Worm (Caenorhabditis elegans) whole organism, L3 larva: ENCODE results near the gene plc-1.

Source experiments
- ZK546.5 ChIP-seq: sonication (generic microtip); optimal IDR thresholded peaks from 2 replicates; lab custom pipeline; 2017; ENCODE audit warnings: missing biosample characterization, missing genetic modification characterization
- aly-2 ChIP-seq: fragments of 150-350 bp; optimal IDR thresholded peaks from 2 replicates; lab custom pipeline; 2014; ENCODE audit warnings: missing biosample characterization, missing genetic modification characterization
- ama-1 ChIP-seq: fragments of 150-350 bp; optimal IDR thresholded peaks from 2 replicates; lab custom pipeline; 2018
- ceh-16 ChIP-seq: sonication (generic microtip); optimal IDR thresholded peaks from 2 replicates; lab custom pipeline; 2017; ENCODE audit warnings: missing biosample characterization, missing genetic modification characterization
- ceh-28 ChIP-seq: fragments of 150-350 bp; optimal IDR thresholded peaks from 2 replicates; lab custom pipeline; 2014; ENCODE audit warnings: missing biosample characterization, missing genetic modification reagents, missing genetic modification characterization
- ceh-82 ChIP-seq: fragments of 150-350 bp; optimal IDR thresholded peaks from 2 replicates; lab custom pipeline; 2014; ENCODE audit warnings: missing biosample characterization, missing genetic modification characterization
- egl-27 ChIP-seq: sonication (generic microtip); optimal IDR thresholded peaks from 4 replicates; lab custom pipeline; 2017; ENCODE audit warnings: missing biosample characterization, missing genetic modification reagents, missing genetic modification characterization
- egl-5 ChIP-seq: fragments of 150-350 bp; optimal IDR thresholded peaks from 2 replicates; lab custom pipeline; 2017; ENCODE audit warnings: missing biosample characterization, missing genetic modification reagents, missing genetic modification characterization, inconsistent platforms
- elt-1 ChIP-seq: fragments of 150-350 bp; optimal IDR thresholded peaks from 2 replicates; lab custom pipeline; 2014; ENCODE audit warnings: missing biosample characterization, missing genetic modification characterization
- elt-2 ChIP-seq: sonication (generic microtip); optimal IDR thresholded peaks from 2 replicates; lab custom pipeline; 2016; ENCODE audit warnings: missing genetic modification reagents, mild to moderate bottlenecking, missing genetic modification characterization, missing compliant biosample characterization
- elt-3 ChIP-seq, 3 experiments: fragments of 150-350 bp in 1 of 3; sonication (generic microtip) in 2 of 3; optimal IDR thresholded peaks; 2 replicates in 2 of 3; 4 replicates in 1 of 3; lab custom pipeline; 2014 to 2017; ENCODE audit warnings: missing biosample characterization in 3 of 3, missing genetic modification characterization in 3 of 3
- eor-1 ChIP-seq, 2 experiments: fragments of 150-350 bp; optimal IDR thresholded peaks; 2 replicates each; lab custom pipeline; 2014 to 2018; ENCODE audit warnings: missing biosample characterization in 2 of 2, missing genetic modification characterization in 2 of 2
- fkh-2 ChIP-seq: fragments of 150-350 bp; optimal IDR thresholded peaks from 2 replicates; lab custom pipeline; 2014; ENCODE audit warnings: missing biosample characterization, missing genetic modification reagents, missing genetic modification characterization
- fos-1 ChIP-seq: fragments of 150-350 bp; optimal IDR thresholded peaks from 2 replicates; lab custom pipeline; 2014; ENCODE audit warnings: missing biosample characterization, missing genetic modification characterization
- hmg-11 ChIP-seq: sonication (generic microtip); optimal IDR thresholded peaks from 2 replicates; lab custom pipeline; 2016; ENCODE audit warnings: missing genetic modification characterization, missing compliant biosample characterization
- jun-1 ChIP-seq: fragments of 150-350 bp; optimal IDR thresholded peaks from 2 replicates; lab custom pipeline; 2014; ENCODE audit warnings: missing biosample characterization, missing genetic modification reagents, missing genetic modification characterization
- lin-15B ChIP-seq: fragments of 150-350 bp; optimal IDR thresholded peaks from 2 replicates; lab custom pipeline; 2014; ENCODE audit warnings: missing biosample characterization, missing genetic modification characterization
- lin-39 ChIP-seq: fragments of 150-350 bp; optimal IDR thresholded peaks from 2 replicates; lab custom pipeline; 2018; ENCODE audit warnings: missing biosample characterization, missing genetic modification reagents, missing genetic modification characterization
- lsy-12 ChIP-seq: sonication (generic microtip); optimal IDR thresholded peaks from 2 replicates; lab custom pipeline; 2016; ENCODE audit warnings: mild to moderate bottlenecking, missing genetic modification characterization, missing compliant biosample characterization
- mdl-1 ChIP-seq: fragments of 150-350 bp; optimal IDR thresholded peaks from 2 replicates; lab custom pipeline; 2014; ENCODE audit warnings: missing biosample characterization, missing genetic modification characterization
- mml-1 ChIP-seq: fragments of 150-350 bp; sonication (generic microtip); optimal IDR thresholded peaks from 3 replicates; lab custom pipeline; 2014; ENCODE audit warnings: missing biosample characterization, missing genetic modification characterization
- nhr-11 ChIP-seq: fragments of 150-350 bp; optimal IDR thresholded peaks from 2 replicates; lab custom pipeline; 2014; ENCODE audit warnings: missing biosample characterization, missing genetic modification characterization
- nhr-12 ChIP-seq: fragments of 150-350 bp; optimal IDR thresholded peaks from 2 replicates; lab custom pipeline; 2014; ENCODE audit warnings: missing biosample characterization, missing genetic modification characterization
- nhr-23 ChIP-seq: fragments of 150-350 bp; optimal IDR thresholded peaks from 2 replicates; lab custom pipeline; 2014; ENCODE audit warnings: missing biosample characterization, missing genetic modification reagents, missing genetic modification characterization
- nhr-237 ChIP-seq: fragments of 150-350 bp; optimal IDR thresholded peaks from 2 replicates; lab custom pipeline; 2014; ENCODE audit warnings: missing biosample characterization, missing genetic modification characterization
- nhr-25 ChIP-seq: sonication (generic microtip); optimal IDR thresholded peaks from 2 replicates; lab custom pipeline; 2017; ENCODE audit warnings: missing biosample characterization, missing genetic modification characterization
- nhr-28 ChIP-seq: fragments of 150-350 bp; optimal IDR thresholded peaks from 2 replicates; lab custom pipeline; 2014; ENCODE audit warnings: missing biosample characterization, missing genetic modification characterization
- nhr-43 ChIP-seq: sonication (generic microtip); optimal IDR thresholded peaks from 2 replicates; lab custom pipeline; 2016; ENCODE audit warnings: mild to moderate bottlenecking, missing genetic modification characterization, missing compliant biosample characterization; ENCODE audit not compliant: poor library complexity, severe bottlenecking
- nhr-67 ChIP-seq: fragments of 150-350 bp; optimal IDR thresholded peaks from 2 replicates; lab custom pipeline; 2014; ENCODE audit warnings: missing biosample characterization, missing genetic modification characterization
- nhr-76 ChIP-seq: fragments of 150-350 bp; sonication (generic microtip); optimal IDR thresholded peaks from 5 replicates; lab custom pipeline; 2014; ENCODE audit warnings: missing biosample characterization, missing genetic modification characterization
- nhr-77 ChIP-seq: fragments of 150-350 bp; optimal IDR thresholded peaks from 2 replicates; lab custom pipeline; 2014; ENCODE audit warnings: missing biosample characterization, missing genetic modification characterization
- pqm-1 ChIP-seq: fragments of 150-350 bp; optimal IDR thresholded peaks from 2 replicates; lab custom pipeline; 2017; ENCODE audit warnings: missing biosample characterization, missing genetic modification characterization, inconsistent platforms
- sea-2 ChIP-seq: fragments of 150-350 bp; sonication (generic microtip); optimal IDR thresholded peaks from 4 replicates; lab custom pipeline; 2014; ENCODE audit warnings: missing biosample characterization, missing genetic modification reagents, missing genetic modification characterization
- skn-1 ChIP-seq: fragments of 150-350 bp; optimal IDR thresholded peaks from 2 replicates; lab custom pipeline; 2014; ENCODE audit warnings: missing biosample characterization, missing genetic modification characterization
- snpc-4 ChIP-seq: fragments of 150-350 bp; optimal IDR thresholded peaks from 2 replicates; lab custom pipeline; 2014; ENCODE audit warnings: missing biosample characterization, missing genetic modification characterization
- tbx-2 ChIP-seq: sonication (generic microtip); optimal IDR thresholded peaks from 2 replicates; lab custom pipeline; 2016; ENCODE audit warnings: mild to moderate bottlenecking, missing genetic modification characterization, missing compliant biosample characterization
- unc-39 ChIP-seq: sonication (generic microtip); optimal IDR thresholded peaks from 4 replicates; lab custom pipeline; 2017; ENCODE audit warnings: missing biosample characterization, missing genetic modification characterization
- unc-62 ChIP-seq: fragments of 150-350 bp; sonication (generic microtip); optimal IDR thresholded peaks from 4 replicates; lab custom pipeline; 2014; ENCODE audit warnings: missing biosample characterization, missing genetic modification reagents, missing genetic modification characterization
- ztf-11 ChIP-seq: fragments of 150-350 bp; optimal IDR thresholded peaks from 2 replicates; lab custom pipeline; 2014; ENCODE audit warnings: missing biosample characterization, missing genetic modification characterization

Gene plc-1

ce11 chrX:10838550-10838949 lies at the start of gene plc-1:
Gene plc-1, minus strand, starts transcription at chrX:10838650.
- TF ChIP-seq unc-39 (tag; lab: Kevin White, UChicago) (no peak), skn-1 (no peak), ztf-11 (tag; lab: Kevin White, UChicago) (no peak), egl-5 (no peak)
- TF ChIP-seq, all 47 proteins: peak for 0

- TF ChIP-seq nhr-12 (tag; lab: Kevin White, UChicago) (no peak), lin-15B (no peak), unc-62 (no peak), hmg-11 (tag; lab: Kevin White, UChicago) (no peak), ceh-16 (no peak), eor-1 (tag; optimal IDR thresholded peaks at IDR 0.05; lab: Kevin White, UChicago) (no peak), ZK546.5 (tag; lab: Kevin White, UChicago) (no peak), nhr-76 (tag; lab: Kevin White, UChicago) (no peak), ama-1 (lab: Kevin White, UChicago) (no peak), nhr-67 (no peak), aly-2 (tag; lab: Kevin White, UChicago) (no peak), pqm-1 (tag; lab: Kevin White, UChicago) (no peak), nhr-237 (tag; lab: Kevin White, UChicago) (no peak), nhr-25 (tag; lab: Kevin White, UChicago) (no peak), skn-1 (no peak), fos-1 (tag; lab: Kevin White, UChicago) (no peak), jun-1 (no peak), nhr-28 (tag; lab: Kevin White, UChicago) (no peak), sea-2 (GFP tag; lab: Kevin White, UChicago) (no peak), lin-39 (tag; lab: Kevin White, UChicago) (no peak)
Observed at ce11 chrX:10888201-10888600, 49.8 kb upstream of the plc-1 start, which contains the start of gene F47B10.6. Gene F47B10.6, plus strand, starts transcription at chrX:10888501.

- TF ChIP-seq fkh-2 (tag; lab: Kevin White, UChicago) (no peak), eor-1 (tag; optimal IDR thresholded peaks at IDR 0.05; lab: Kevin White, UChicago) (no peak), ZK546.5 (tag; lab: Kevin White, UChicago) (no peak), egl-5 (no peak), elt-1 (tag; lab: Kevin White, UChicago) (no peak), nhr-43 (tag; lab: Kevin White, UChicago) (no peak), lsy-12 (no peak), nhr-23 (no peak), nhr-11 (tag; lab: Kevin White, UChicago) (no peak), elt-3 (tag; optimal IDR thresholded peaks at IDR 0.05; lab: Kevin White, UChicago) (no peak), nhr-25 (tag; lab: Kevin White, UChicago) (no peak), mml-1 (tag; lab: Kevin White, UChicago) (no peak), hmg-11 (tag; lab: Kevin White, UChicago) (no peak), unc-62 (no peak)
Observed at ce11 chrX:10885872-10886271, 47.4 kb upstream of the plc-1 start, which contains the start of gene T21E8.5. Gene T21E8.5, plus strand, starts transcription at chrX:10886172.

ce11 chrX:10883203-10883602 lies 44.8 kb upstream of the plc-1 start, which contains the start of gene T21E8.7:
Gene T21E8.7, plus strand, starts transcription at chrX:10883503.
- TF ChIP-seq sea-2 (GFP tag; lab: Kevin White, UChicago) (no peak), mdl-1 (no peak), pqm-1 (tag; lab: Kevin White, UChicago) (no peak), lin-39 (tag; lab: Kevin White, UChicago) (no peak), nhr-12 (tag; lab: Kevin White, UChicago) (no peak), nhr-77 (no peak), nhr-25 (tag; lab: Kevin White, UChicago) (no peak), ZK546.5 (tag; lab: Kevin White, UChicago) (no peak), aly-2 (tag; lab: Kevin White, UChicago) (no peak), nhr-43 (tag; lab: Kevin White, UChicago) (no peak), unc-62 (no peak)

- TF ChIP-seq ceh-82 (tag; lab: Kevin White, UChicago) (no peak), nhr-43 (tag; lab: Kevin White, UChicago) (no peak), ceh-16 (no peak), snpc-4 (tag; lab: Kevin White, UChicago) (no peak), skn-1 (no peak), nhr-76 (tag; lab: Kevin White, UChicago) (no peak), ZK546.5 (tag; lab: Kevin White, UChicago) (no peak), eor-1 (tag; optimal IDR thresholded peaks at IDR 0.05; lab: Kevin White, UChicago) (no peak), tbx-2 (tag; lab: Kevin White, UChicago) (no peak), elt-2 (tag; lab: Kevin White, UChicago) (no peak), ceh-28 (tag; lab: Kevin White, UChicago) (no peak), egl-27 (tag; lab: Kevin White, UChicago) (no peak), fkh-2 (tag; lab: Kevin White, UChicago) (no peak)
Observed at ce11 chrX:10881984-10882383, 43.5 kb upstream of the plc-1 start, which contains the start of gene T21E8.6. Gene T21E8.6, plus strand, starts transcription at chrX:10882284.
